Fruit fly (Drosophila melanogaster) whole organism, wandering third instar larva: Measurements from ENCODE around the gene CG32756.

Source experiments
- Abd-B ChIP-seq: fragments of >200 bp; optimal IDR thresholded peaks from 2 replicates; lab custom pipeline; 2017; ENCODE audit warnings: missing biosample characterization, missing genetic modification characterization
- CG32264 ChIP-seq: fragments of 200-800 bp; sonication (Bioruptor generic); optimal IDR thresholded peaks from 2 replicates; lab custom pipeline; 2016; ENCODE audit warnings: missing biosample characterization, missing genetic modification characterization
- CG9705 ChIP-seq: fragments of 200-800 bp; sonication (Bioruptor generic); optimal IDR thresholded peaks from 2 replicates; lab custom pipeline; 2018; ENCODE audit warnings: missing biosample characterization, mild to moderate bottlenecking, missing genetic modification characterization
- CrebA ChIP-seq: fragments of 200-800 bp; sonication (Bioruptor generic); optimal IDR thresholded peaks from 2 replicates; lab custom pipeline; 2016; ENCODE audit warnings: missing biosample characterization, mild to moderate bottlenecking, missing genetic modification characterization, borderline replicate concordance
- Dfd ChIP-seq: fragments of >200 bp; optimal IDR thresholded peaks from 2 replicates; lab custom pipeline; 2017; ENCODE audit warnings: missing biosample characterization, missing genetic modification characterization
- Dif ChIP-seq: fragments of 200-275, 200-300 bp; sonication (Bioruptor generic); optimal IDR thresholded peaks from 2 replicates; lab custom pipeline; 2018; ENCODE audit warnings: missing biosample characterization, missing genetic modification characterization; ENCODE audit not compliant: partially characterized antibody
- GATAd ChIP-seq: sonication (Bioruptor generic); optimal IDR thresholded peaks from 2 replicates; lab custom pipeline; 2016; ENCODE audit warnings: missing biosample characterization, missing genetic modification characterization
- HLH106 ChIP-seq: fragments of 200-800 bp; optimal IDR thresholded peaks from 3 replicates; lab custom pipeline; 2019; ENCODE audit warnings: missing biosample characterization, mild to moderate bottlenecking, missing genetic modification characterization, moderate library complexity
- Hnf4 ChIP-seq: fragments of 200-800 bp; sonication (Bioruptor generic); optimal IDR thresholded peaks from 2 replicates; lab custom pipeline; 2016; ENCODE audit warnings: missing biosample characterization, mild to moderate bottlenecking, missing genetic modification characterization
- Hr78 ChIP-seq: fragments of >200 bp; optimal IDR thresholded peaks from 2 replicates; lab custom pipeline; 2017; ENCODE audit warnings: missing biosample characterization, missing genetic modification characterization
- Hr83 ChIP-seq: fragments of 200-300 bp; sonication (Bioruptor generic); optimal IDR thresholded peaks from 2 replicates; lab custom pipeline; 2016; ENCODE audit warnings: missing biosample characterization, mild to moderate bottlenecking, missing genetic modification characterization, moderate library complexity; ENCODE audit not compliant: poor library complexity, severe bottlenecking
- Jra ChIP-seq: sonication (Bioruptor generic); optimal IDR thresholded peaks from 2 replicates; lab custom pipeline; 2016; ENCODE audit warnings: missing biosample characterization, missing genetic modification characterization
- Mio ChIP-seq: sonication (Bioruptor generic); optimal IDR thresholded peaks from 2 replicates; lab custom pipeline; 2016; ENCODE audit warnings: missing biosample characterization, missing genetic modification characterization
- Myc ChIP-seq: fragments of >200 bp; optimal IDR thresholded peaks from 2 replicates; lab custom pipeline; 2017
- N ChIP-seq: fragments of >200 bp; optimal IDR thresholded peaks from 2 replicates; lab custom pipeline; 2018; ENCODE audit warnings: missing biosample characterization, missing external identifiers, missing genetic modification characterization
- OdsH ChIP-seq: fragments of 200-800 bp; sonication (Bioruptor generic); optimal IDR thresholded peaks from 2 replicates; lab custom pipeline; 2016; ENCODE audit warnings: missing biosample characterization, mild to moderate bottlenecking, missing genetic modification characterization
- Rel ChIP-seq, 2 experiments: fragments of 200-800 bp; sonication (Bioruptor generic) in 1 of 2; optimal IDR thresholded peaks; 2 replicates in 1 of 2; 3 replicates in 1 of 2; lab custom pipeline; 2016 to 2019; ENCODE audit warnings: mild to moderate bottlenecking in 2 of 2, missing biosample characterization in 2 of 2, missing genetic modification characterization in 2 of 2, moderate library complexity in 1 of 2
- Sp1 ChIP-seq: fragments of 200-800 bp; sonication (Bioruptor generic); optimal IDR thresholded peaks from 3 replicates; lab custom pipeline; 2019; ENCODE audit warnings: missing biosample characterization, mild to moderate bottlenecking, missing genetic modification characterization, moderate library complexity
- Vsx2 ChIP-seq: fragments of 200-300, 225-300 bp; sonication (Bioruptor generic); optimal IDR thresholded peaks from 2 replicates; lab custom pipeline; 2018; ENCODE audit warnings: missing biosample characterization, missing genetic modification characterization; ENCODE audit not compliant: partially characterized antibody
- br ChIP-seq: fragments of 200-800 bp; sonication (Bioruptor generic); optimal IDR thresholded peaks from 2 replicates; lab custom pipeline; 2016; ENCODE audit warnings: missing biosample characterization, missing genetic modification characterization
- brk ChIP-seq: fragments of 200-800 bp; sonication (Bioruptor generic); optimal IDR thresholded peaks from 2 replicates; lab custom pipeline; 2016; ENCODE audit warnings: missing biosample characterization, mild to moderate bottlenecking, missing genetic modification characterization
- dl ChIP-seq, 2 experiments: fragments of 175-275, 200-275 bp in 1 of 2; fragments of 200-275 bp in 1 of 2; sonication (Bioruptor generic); optimal IDR thresholded peaks; lab custom pipeline; 2018; ENCODE audit warnings: mild to moderate bottlenecking in 2 of 2, missing biosample characterization in 2 of 2, missing genetic modification characterization in 2 of 2, moderate library complexity in 2 of 2; ENCODE audit not compliant: partially characterized antibody in 2 of 2, insufficient read depth in 1 of 2
- dmrt93B ChIP-seq: fragments of 200-800 bp; sonication (Bioruptor generic); optimal IDR thresholded peaks from 2 replicates; lab custom pipeline; 2018; ENCODE audit warnings: missing biosample characterization, mild to moderate bottlenecking, missing genetic modification characterization
- dsf ChIP-seq: sonication (Bioruptor generic); optimal IDR thresholded peaks from 2 replicates; lab custom pipeline; 2016; ENCODE audit warnings: missing biosample characterization, missing genetic modification characterization, borderline replicate concordance
- ey ChIP-seq: fragments of 200-800 bp; sonication (Bioruptor generic); optimal IDR thresholded peaks from 2 replicates; lab custom pipeline; 2016; ENCODE audit warnings: missing biosample characterization, missing genetic modification characterization
- foxo ChIP-seq, 2 experiments: fragments of 200-800 bp; sonication (Bioruptor generic); optimal IDR thresholded peaks; 2 replicates in 1 of 2; 3 replicates in 1 of 2; lab custom pipeline; 2016 to 2017; ENCODE audit warnings: missing biosample characterization in 2 of 2, missing genetic modification characterization in 2 of 2
- fru ChIP-seq: fragments of 200-800 bp; sonication (Bioruptor generic); optimal IDR thresholded peaks from 3 replicates; lab custom pipeline; 2016; ENCODE audit warnings: missing biosample characterization, mild to moderate bottlenecking, missing genetic modification characterization
- h ChIP-seq: fragments of 200-800 bp; sonication (Bioruptor generic); optimal IDR thresholded peaks from 3 replicates; lab custom pipeline; 2016; ENCODE audit warnings: missing biosample characterization, mild to moderate bottlenecking, missing genetic modification characterization
- jim ChIP-seq: fragments of 175-275, 200-325 bp; sonication (Bioruptor generic); optimal IDR thresholded peaks from 2 replicates; lab custom pipeline; 2016; ENCODE audit warnings: missing biosample characterization, mild to moderate bottlenecking, missing genetic modification characterization
- lola ChIP-seq: fragments of >200 bp; optimal IDR thresholded peaks from 2 replicates; lab custom pipeline; 2017; ENCODE audit warnings: missing biosample characterization, missing genetic modification characterization
- pan ChIP-seq: fragments of >200 bp; optimal IDR thresholded peaks from 2 replicates; lab custom pipeline; 2017
- psq ChIP-seq: fragments of 200-800 bp; sonication (Bioruptor generic); optimal IDR thresholded peaks from 3 replicates; lab custom pipeline; 2017; ENCODE audit warnings: missing biosample characterization, mild to moderate bottlenecking, missing genetic modification characterization, moderate library complexity
- rgr ChIP-seq: fragments of 200-800 bp; sonication (Bioruptor generic); optimal IDR thresholded peaks from 3 replicates; lab custom pipeline; 2016; ENCODE audit warnings: missing biosample characterization, mild to moderate bottlenecking, missing genetic modification characterization
- sage ChIP-seq: fragments of 200-800 bp; sonication (Bioruptor generic); optimal IDR thresholded peaks from 2 replicates; lab custom pipeline; 2016; ENCODE audit warnings: missing biosample characterization, mild to moderate bottlenecking, missing genetic modification characterization
- sv ChIP-seq: fragments of 200-800 bp; sonication (Bioruptor generic); optimal IDR thresholded peaks from 3 replicates; lab custom pipeline; 2016; ENCODE audit warnings: missing biosample characterization, missing genetic modification characterization
- tai ChIP-seq: sonication (Bioruptor generic); optimal IDR thresholded peaks from 2 replicates; lab custom pipeline; 2016; ENCODE audit warnings: missing biosample characterization, missing genetic modification characterization
- usp ChIP-seq: fragments of >200 bp; optimal IDR thresholded peaks from 2 replicates; lab custom pipeline; 2017; ENCODE audit warnings: missing biosample characterization, missing genetic modification characterization
- woc ChIP-seq: sonication (Bioruptor generic); optimal IDR thresholded peaks from 2 replicates; lab custom pipeline; 2016; ENCODE audit warnings: missing biosample characterization, mild to moderate bottlenecking, missing genetic modification characterization

The CG32756 gene

DNA sequence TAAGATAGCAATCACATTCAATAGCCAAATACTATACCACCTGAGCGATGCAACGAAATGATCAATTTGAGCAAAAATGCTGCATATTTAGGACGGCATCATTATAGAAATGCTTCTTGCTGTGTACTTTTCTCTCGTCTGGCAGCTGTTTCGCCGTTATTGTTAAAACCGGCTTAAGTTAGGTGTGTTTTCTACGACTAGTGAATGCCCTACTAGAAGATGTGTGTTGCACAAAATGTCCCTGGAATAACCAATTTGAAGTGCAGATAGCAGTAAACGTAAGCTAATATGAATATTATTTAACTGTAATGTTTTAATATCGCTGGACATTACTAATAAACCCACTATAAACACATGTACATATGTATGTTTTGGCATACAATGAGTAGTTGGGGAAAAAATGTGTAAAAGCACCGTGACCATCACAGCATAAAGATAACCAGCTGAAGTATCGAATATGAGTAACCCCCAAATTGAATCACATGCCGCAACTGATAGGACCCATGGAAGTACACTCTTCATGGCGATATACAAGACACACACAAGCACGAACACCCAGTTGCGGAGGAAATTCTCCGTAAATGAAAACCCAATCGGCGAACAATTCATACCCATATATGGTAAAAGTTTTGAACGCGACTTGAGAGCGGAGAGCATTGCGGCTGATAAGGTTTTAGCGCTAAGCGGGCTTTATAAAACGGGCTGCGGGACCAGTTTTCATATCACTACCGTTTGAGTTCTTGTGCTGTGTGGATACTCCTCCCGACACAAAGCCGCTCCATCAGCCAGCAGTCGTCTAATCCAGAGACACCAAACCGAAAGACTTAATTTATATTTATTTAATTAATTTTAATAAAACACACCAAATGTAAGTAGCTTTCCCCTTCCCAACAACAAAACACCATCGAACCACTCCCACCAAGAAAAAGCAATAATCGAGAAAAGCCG is 45.1 kb upstream of the CG32756 start, which contains the start of gene Act5C:
TSS of gene Act5C (plus strand) at position 716 of the 948 bp plus-strand sequence.
- peak; percentile 97 for TF ChIP-seq ey (GFP tag; lab: Kevin White, UChicago)
- TF ChIP-seq dsf (GFP tag; lab: Kevin White, UChicago), result peak; percentile 81
- TF ChIP-seq usp (GFP tag; lab: Kevin White, UChicago), result no peak
- TF ChIP-seq Rel (GFP tag; optimal IDR thresholded peaks at IDR 0.05; lab: Kevin White, UChicago), result peak; percentile 74
- peak; percentile 81 for TF ChIP-seq Rel (tag; optimal IDR thresholded peaks at IDR 0.05; lab: Kevin White, UChicago)
- TF ChIP-seq Abd-B (GFP tag; lab: Kevin White, UChicago), result no peak
- no peak for TF ChIP-seq Vsx2 (GFP tag; lab: Kevin White, UChicago)
- TF ChIP-seq CG9705 (GFP tag; lab: Kevin White, UChicago), result peak; percentile 92
- TF ChIP-seq Jra, result peak; percentile 75
- peak; percentile 87 for TF ChIP-seq brk
- peak; percentile 66 for TF ChIP-seq Hr83 (GFP tag; lab: Kevin White, UChicago)
- TF ChIP-seq Mio (GFP tag; lab: Kevin White, UChicago), result peak; percentile 78
- peak; percentile 95 for TF ChIP-seq OdsH (GFP tag; lab: Kevin White, UChicago)
- TF ChIP-seq pan (lab: Kevin White, UChicago), result no peak
- TF ChIP-seq Dfd, result no peak
- peak; percentile 49 for TF ChIP-seq tai (GFP tag; lab: Kevin White, UChicago)
- peak; percentile 97 for TF ChIP-seq woc (GFP tag; lab: Kevin White, UChicago)
- no peak for TF ChIP-seq Hr78 (GFP tag; lab: Kevin White, UChicago)
- no peak for TF ChIP-seq N (GFP tag; lab: Kevin White, UChicago)
- peak in 1 of 2 experiments; percentile 1 for TF ChIP-seq dl (GFP tag; optimal IDR thresholded peaks at IDR 0.05; lab: Kevin White, UChicago; ENCODE audit: insufficient read depth in 1 of 2, partially characterized antibody in 2 of 2)
- TF ChIP-seq GATAd (GFP tag; lab: Kevin White, UChicago), result peak; percentile 47
- peak; percentile 93 for TF ChIP-seq sv
- TF ChIP-seq dmrt93B (GFP tag; lab: Kevin White, UChicago), result peak; percentile 93
- peak; percentile 97 for TF ChIP-seq fru (GFP tag; lab: Kevin White, UChicago)
- peak; percentile 87 to 97 for TF ChIP-seq foxo (GFP tag; optimal IDR thresholded peaks at IDR 0.05; lab: Kevin White, UChicago)
- TF ChIP-seq jim (GFP tag; lab: Kevin White, UChicago), result no peak
- no peak for TF ChIP-seq Myc
- peak; percentile 67 for TF ChIP-seq Dif
- peak; percentile 97 for TF ChIP-seq h
- peak; percentile 95 for TF ChIP-seq sage (GFP tag; lab: Kevin White, UChicago)
- TF ChIP-seq lola (GFP tag; lab: Kevin White, UChicago), result no peak
- peak; percentile 91 for TF ChIP-seq CrebA (GFP tag; lab: Kevin White, UChicago)
- TF ChIP-seq br (GFP tag; lab: Kevin White, UChicago), result peak; percentile 97
- peak; percentile 97 for TF ChIP-seq HLH106 (tag; lab: Kevin White, UChicago)
- TF ChIP-seq rgr, result peak; percentile 97
- peak; percentile 91 for TF ChIP-seq psq (GFP tag; lab: Kevin White, UChicago)
- TF ChIP-seq Hnf4 (GFP tag; lab: Kevin White, UChicago), result peak; percentile 95
- peak; percentile 97 for TF ChIP-seq Sp1 (GFP tag; lab: Kevin White, UChicago)
- TF ChIP-seq CG32264, result peak; percentile 94
